Fruit fly (Drosophila melanogaster): ENCODE results near the gene CG9399.
A peak's percentile ranks its signal among the peaks of the same experiment; 100 is the strongest.

The CG9399 gene

DNA sequence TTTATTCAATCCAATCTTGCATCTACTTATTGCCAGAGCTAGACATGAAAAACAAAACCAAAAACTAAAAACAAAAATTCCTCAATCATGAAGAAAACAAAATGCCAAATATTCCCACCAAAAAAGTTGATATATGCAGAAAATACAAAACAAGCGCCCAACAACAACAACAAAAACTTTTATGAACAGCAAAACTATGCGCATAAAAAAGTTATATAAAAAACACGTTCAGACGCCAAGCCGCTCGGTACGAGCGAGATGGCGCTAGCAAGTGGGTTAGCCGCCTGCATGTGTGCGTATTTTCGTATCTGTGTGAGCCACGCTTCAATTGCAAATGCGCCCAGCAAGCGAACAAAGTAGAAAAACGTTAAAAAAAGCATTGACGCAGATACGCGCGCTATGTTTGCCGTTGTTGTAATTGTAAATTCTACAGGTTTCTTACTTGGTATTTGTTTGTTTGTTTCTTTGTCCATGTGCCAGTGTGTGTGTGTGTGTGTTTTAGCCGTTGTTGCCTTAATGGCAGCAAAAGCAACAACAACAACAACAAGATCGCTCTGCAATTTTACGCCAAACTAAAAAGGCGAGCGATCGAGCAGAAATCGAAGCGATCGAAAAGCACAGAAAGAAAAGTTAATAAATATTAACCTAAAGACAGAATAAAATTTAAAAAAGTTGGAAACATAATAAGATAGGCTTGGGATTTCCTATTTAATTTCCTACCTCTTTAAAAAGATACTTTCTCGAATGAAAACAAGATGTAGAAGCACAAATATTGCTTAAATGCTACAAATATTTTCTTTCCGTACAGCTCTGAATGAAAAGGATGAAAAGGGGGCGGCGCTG is 19.6 kb upstream of the CG9399 start:
- TF ChIP-seq tj (GFP tag; optimal IDR thresholded peaks at IDR 0.05) (peak; percentile 91), ovo (GFP tag; optimal IDR thresholded peaks at IDR 0.05) (peak; percentile 5), CG1620 (GFP tag; optimal IDR thresholded peaks at IDR 0.05) (no peak), cnc (optimal IDR thresholded peaks at IDR 0.05) (no peak), Mnt (GFP tag; optimal IDR thresholded peaks at IDR 0.05) (peak; percentile 1), CG5204 (GFP tag; optimal IDR thresholded peaks at IDR 0.05) (no peak), pad (GFP tag; optimal IDR thresholded peaks at IDR 0.05) (no peak)

DNA sequence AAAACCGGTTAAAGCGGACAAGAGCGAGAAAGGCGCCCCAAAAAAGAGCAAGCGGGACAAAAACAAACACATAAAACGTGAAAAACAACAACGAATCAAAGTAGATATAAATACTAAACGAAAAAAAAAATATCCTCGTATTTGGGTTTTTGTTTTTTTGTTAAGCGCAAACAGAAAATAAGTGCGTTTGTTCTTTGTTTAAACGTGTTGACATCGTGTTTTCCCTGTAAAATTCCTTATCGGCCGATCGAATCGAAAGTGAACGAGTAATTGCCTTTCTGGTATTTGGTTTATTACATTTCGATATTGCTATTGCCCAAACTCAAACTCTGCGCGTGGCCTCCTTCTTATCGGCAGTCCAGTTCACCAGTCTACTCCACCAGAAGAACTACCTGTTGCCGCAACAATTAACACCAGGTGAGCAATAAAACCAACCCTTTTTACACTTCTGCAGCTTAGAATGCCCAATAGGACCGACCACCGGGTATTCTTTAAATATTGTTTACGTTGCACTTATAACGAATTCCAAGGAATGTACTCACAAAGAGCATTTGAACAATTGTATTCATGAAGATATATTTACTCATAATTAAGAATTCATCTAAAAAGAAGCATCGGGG is 17.9 kb upstream of the CG9399 start:
- TF ChIP-seq bab1 (GFP tag; optimal IDR thresholded peaks at IDR 0.05) = no peak
- no peak for TF ChIP-seq kay (GFP tag; ENCODE audit: borderline replicate concordance)
- TF ChIP-seq CG7045 (GFP tag; optimal IDR thresholded peaks at IDR 0.05) = no peak
- no peak for TF ChIP-seq cic (GFP tag; optimal IDR thresholded peaks at IDR 0.05)
- TF ChIP-seq CG33017 (tag; optimal IDR thresholded peaks at IDR 0.05) = no peak
- TF ChIP-seq tj (GFP tag; optimal IDR thresholded peaks at IDR 0.05) = no peak
- no peak for TF ChIP-seq CG14711 (tag; optimal IDR thresholded peaks at IDR 0.05)
- TF ChIP-seq ovo (GFP tag; optimal IDR thresholded peaks at IDR 0.05) = no peak
- no peak for TF ChIP-seq Crg-1 (GFP tag; optimal IDR thresholded peaks at IDR 0.05)
- no peak for TF ChIP-seq cnc (optimal IDR thresholded peaks at IDR 0.05)
- TF ChIP-seq toe (GFP tag; optimal IDR thresholded peaks at IDR 0.05) = no peak
- no peak for TF ChIP-seq Hr96 (GFP tag; optimal IDR thresholded peaks at IDR 0.05)
- TF ChIP-seq CG1620 (GFP tag; optimal IDR thresholded peaks at IDR 0.05) = no peak
- TF ChIP-seq Clk (GFP tag; optimal IDR thresholded peaks at IDR 0.05) = no peak
- no peak for TF ChIP-seq CG12768 (GFP tag; optimal IDR thresholded peaks at IDR 0.05)
- no peak for TF ChIP-seq pad (GFP tag; optimal IDR thresholded peaks at IDR 0.05)
- no peak for TF ChIP-seq CG7101 (tag; optimal IDR thresholded peaks at IDR 0.05)
- no peak for TF ChIP-seq Mnt (GFP tag; optimal IDR thresholded peaks at IDR 0.05)

DNA sequence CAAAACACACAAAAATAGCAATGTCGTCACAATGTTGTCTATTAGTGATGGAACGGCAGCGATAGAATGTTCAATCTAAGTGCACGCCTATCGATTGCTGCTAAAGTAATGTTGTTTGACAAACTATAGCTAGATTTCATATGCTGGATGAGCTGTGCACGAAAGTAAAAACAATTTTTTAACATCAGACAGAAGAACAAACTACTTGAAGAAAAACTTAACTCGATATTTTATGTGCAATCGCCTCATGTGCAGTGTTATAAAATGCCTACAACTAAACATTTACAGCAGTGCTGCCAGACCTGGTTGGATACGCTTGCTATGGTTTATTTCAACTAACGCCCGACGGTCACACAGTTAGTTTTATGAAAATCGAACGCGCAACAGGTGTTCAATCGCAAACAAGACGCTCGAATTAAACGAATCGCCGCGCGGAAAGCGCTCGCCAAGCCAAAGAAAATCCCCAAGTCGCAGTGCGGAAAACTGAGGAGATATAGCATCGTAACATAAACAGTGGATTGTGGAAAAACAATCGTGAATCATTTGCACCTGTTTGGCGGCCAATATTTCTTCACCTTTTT is 17.0 kb upstream of the CG9399 start, which contains the start of the genes bocks and CG8312:
Gene bocks, minus strand, starts transcription at position 51 of the 581 bp plus-strand sequence.
Gene CG8312, plus strand, starts transcription at position 358 of the 581 bp plus-strand sequence.
- TF ChIP-seq CG7101 (tag; optimal IDR thresholded peaks at IDR 0.05) (peak; percentile 61), Mnt (GFP tag; optimal IDR thresholded peaks at IDR 0.05) (peak; percentile 82), Crg-1 (GFP tag; optimal IDR thresholded peaks at IDR 0.05) (peak; percentile 88), cnc (optimal IDR thresholded peaks at IDR 0.05) (no peak), Hr96 (GFP tag; optimal IDR thresholded peaks at IDR 0.05) (no peak), CG1620 (GFP tag; optimal IDR thresholded peaks at IDR 0.05) (peak; percentile 67), CG14711 (tag; optimal IDR thresholded peaks at IDR 0.05) (peak; percentile 65), pad (GFP tag; optimal IDR thresholded peaks at IDR 0.05) (peak; percentile 61), kay (GFP tag; ENCODE audit: borderline replicate concordance) (no peak), CG33017 (tag; optimal IDR thresholded peaks at IDR 0.05) (peak; percentile 41), bab1 (GFP tag; optimal IDR thresholded peaks at IDR 0.05) (peak; percentile 83), toe (GFP tag; optimal IDR thresholded peaks at IDR 0.05) (peak; percentile 59), cic (GFP tag; optimal IDR thresholded peaks at IDR 0.05) (peak; percentile 62), CG11617 (GFP tag; optimal IDR thresholded peaks at IDR 0.05) (peak; percentile 43), CG12768 (GFP tag; optimal IDR thresholded peaks at IDR 0.05) (peak; percentile 55), CG5204 (GFP tag; optimal IDR thresholded peaks at IDR 0.05) (no peak), Clk (GFP tag; optimal IDR thresholded peaks at IDR 0.05) (peak; percentile 38), CG7045 (GFP tag; optimal IDR thresholded peaks at IDR 0.05) (peak; percentile 39), ovo (GFP tag; optimal IDR thresholded peaks at IDR 0.05) (peak; percentile 38), tj (GFP tag; optimal IDR thresholded peaks at IDR 0.05) (peak; percentile 59)

DNA sequence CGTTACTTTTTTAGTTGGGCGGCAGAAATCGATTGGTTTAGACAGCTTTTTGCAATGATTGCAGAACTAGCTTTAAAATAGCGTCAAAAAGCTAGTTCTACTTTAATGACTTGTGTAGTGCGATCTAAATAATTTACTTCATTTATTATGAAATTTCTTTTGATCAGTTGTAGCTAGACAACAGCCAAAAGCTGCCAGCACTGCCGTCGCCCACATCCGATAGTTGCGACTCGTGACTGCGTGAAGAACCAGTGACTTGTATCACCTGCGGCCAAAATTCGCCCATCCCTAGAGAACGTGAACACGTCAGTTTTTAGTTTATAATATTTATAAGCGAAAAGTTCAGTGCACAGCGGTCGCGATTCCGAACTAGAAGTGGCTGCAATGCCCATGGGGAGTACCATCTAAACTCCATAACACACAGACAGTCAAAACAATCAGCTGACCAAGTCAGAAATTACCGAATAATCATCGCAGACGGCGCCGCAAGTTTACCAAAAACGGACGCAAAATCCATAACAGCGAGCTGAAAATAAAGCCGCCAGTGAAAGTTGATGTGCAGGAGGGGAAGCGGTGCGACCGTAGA is 12.7 kb upstream of the CG9399 start, which contains the start of gene P58IPK:
Gene P58IPK, plus strand, starts transcription at position 280 of the 586 bp plus-strand sequence.
- TF ChIP-seq CG14711 (tag; optimal IDR thresholded peaks at IDR 0.05) (peak; percentile 49), pad (GFP tag; optimal IDR thresholded peaks at IDR 0.05) (peak; percentile 51), CG33017 (tag; optimal IDR thresholded peaks at IDR 0.05) (peak; percentile 15), CG7045 (GFP tag; optimal IDR thresholded peaks at IDR 0.05) (peak; percentile 10), cic (GFP tag; optimal IDR thresholded peaks at IDR 0.05) (peak; percentile 46), ovo (GFP tag; optimal IDR thresholded peaks at IDR 0.05) (no peak), CG7101 (tag; optimal IDR thresholded peaks at IDR 0.05) (peak; percentile 53), bab1 (GFP tag; optimal IDR thresholded peaks at IDR 0.05) (peak; percentile 45), cnc (optimal IDR thresholded peaks at IDR 0.05) (no peak), Mnt (GFP tag; optimal IDR thresholded peaks at IDR 0.05) (peak; percentile 77), Hr96 (GFP tag; optimal IDR thresholded peaks at IDR 0.05) (no peak), tj (GFP tag; optimal IDR thresholded peaks at IDR 0.05) (peak; percentile 41), kay (GFP tag; ENCODE audit: borderline replicate concordance) (no peak), CG1620 (GFP tag; optimal IDR thresholded peaks at IDR 0.05) (peak; percentile 72), CG12768 (GFP tag; optimal IDR thresholded peaks at IDR 0.05) (peak; percentile 14), CG5204 (GFP tag; optimal IDR thresholded peaks at IDR 0.05) (no peak), Clk (GFP tag; optimal IDR thresholded peaks at IDR 0.05) (peak; percentile 31), toe (GFP tag; optimal IDR thresholded peaks at IDR 0.05) (peak; percentile 86), CG11617 (GFP tag; optimal IDR thresholded peaks at IDR 0.05) (peak; percentile 45), Crg-1 (GFP tag; optimal IDR thresholded peaks at IDR 0.05) (no peak)

DNA sequence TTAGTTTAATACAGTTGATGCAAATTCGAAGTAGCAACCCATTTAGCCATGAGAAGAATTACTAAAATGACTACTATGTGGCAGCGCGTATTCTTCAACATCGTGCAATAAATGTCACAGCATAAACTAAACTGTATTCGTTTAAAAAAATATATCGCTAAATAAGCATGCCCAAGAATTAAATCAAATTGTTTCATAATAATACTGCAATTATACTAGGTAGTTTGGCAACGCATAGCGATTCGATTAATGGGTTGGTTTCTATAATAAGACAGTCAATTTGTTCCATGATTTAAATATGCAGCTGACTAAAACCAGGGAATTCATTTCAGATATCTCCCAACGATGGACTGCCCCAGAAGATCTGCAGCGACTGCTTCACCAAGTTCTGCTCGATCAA is 9.1 kb upstream of the CG9399 start, which contains the start of gene CG33654:
Gene CG33654, minus strand, starts transcription at position 101 of the 400 bp plus-strand sequence.
- TF ChIP-seq tj (GFP tag; optimal IDR thresholded peaks at IDR 0.05) = no peak
- TF ChIP-seq cnc (optimal IDR thresholded peaks at IDR 0.05) = no peak
- no peak for TF ChIP-seq CG11617 (GFP tag; optimal IDR thresholded peaks at IDR 0.05)
- TF ChIP-seq Hr96 (GFP tag; optimal IDR thresholded peaks at IDR 0.05) = no peak
- no peak for TF ChIP-seq ovo (GFP tag; optimal IDR thresholded peaks at IDR 0.05)
- no peak for TF ChIP-seq CG7045 (GFP tag; optimal IDR thresholded peaks at IDR 0.05)
- TF ChIP-seq CG7101 (tag; optimal IDR thresholded peaks at IDR 0.05) = no peak
- no peak for TF ChIP-seq CG5204 (GFP tag; optimal IDR thresholded peaks at IDR 0.05)
